Fruit fly (Drosophila melanogaster): ENCODE measurements around the gene CG3402.

Gene CG3402

dm6 chr3L:623556-623955 is 29.1 kb downstream of the CG3402 start:
- no peak for TF ChIP-seq CG8478 (optimal IDR thresholded peaks at IDR 0.05)
- no peak for TF ChIP-seq CTCF (optimal IDR thresholded peaks at IDR 0.05)

- TF ChIP-seq CG8478 (optimal IDR thresholded peaks at IDR 0.05) (no peak), CTCF (optimal IDR thresholded peaks at IDR 0.05) (no peak)
These were observed 30.3 kb downstream of the CG3402 start for dm6 chr3L:622357-622834.

- TF ChIP-seq CG8478 (optimal IDR thresholded peaks at IDR 0.05) = no peak
- TF ChIP-seq CTCF (optimal IDR thresholded peaks at IDR 0.05) = no peak
These were observed 31.3 kb downstream of the CG3402 start for dm6 chr3L:621097-621967.

dm6 chr3L:619427-620308 is 33.0 kb downstream of the CG3402 start:
- TF ChIP-seq CTCF (optimal IDR thresholded peaks at IDR 0.05) = no peak
- no peak for TF ChIP-seq CG8478 (optimal IDR thresholded peaks at IDR 0.05)

- TF ChIP-seq CG8478 (optimal IDR thresholded peaks at IDR 0.05) (no peak), CTCF (optimal IDR thresholded peaks at IDR 0.05) (no peak)
These were observed 34.1 kb downstream of the CG3402 start for dm6 chr3L:618347-619272.

- TF ChIP-seq CG8478 (optimal IDR thresholded peaks at IDR 0.05) = no peak
- TF ChIP-seq CTCF (optimal IDR thresholded peaks at IDR 0.05) = no peak
These were observed 34.8 kb downstream of the CG3402 start for dm6 chr3L:617926-618325.

dm6 chr3L:616482-617148 is 36.1 kb downstream of the CG3402 start:
- no peak for TF ChIP-seq CTCF (optimal IDR thresholded peaks at IDR 0.05)
- TF ChIP-seq CG8478 (optimal IDR thresholded peaks at IDR 0.05) = no peak

dm6 chr3L:616099-616481 is 36.6 kb downstream of the CG3402 start:
- TF ChIP-seq CG8478 (optimal IDR thresholded peaks at IDR 0.05) (no peak), CTCF (optimal IDR thresholded peaks at IDR 0.05) (no peak)

dm6 chr3L:615425-616046 is 37.1 kb downstream of the CG3402 start:
- TF ChIP-seq CG8478 (optimal IDR thresholded peaks at IDR 0.05) = no peak
- no peak for TF ChIP-seq CTCF (optimal IDR thresholded peaks at IDR 0.05)

- TF ChIP-seq CG8478 (optimal IDR thresholded peaks at IDR 0.05) (no peak), CTCF (optimal IDR thresholded peaks at IDR 0.05) (no peak)
These were observed 37.8 kb downstream of the CG3402 start for dm6 chr3L:614751-615424.

- TF ChIP-seq CG8478 (optimal IDR thresholded peaks at IDR 0.05) = no peak
- TF ChIP-seq CTCF (optimal IDR thresholded peaks at IDR 0.05) = no peak
These were observed 38.9 kb downstream of the CG3402 start for dm6 chr3L:613578-614300.

All from S2 (cell line).